Worm (Caenorhabditis elegans) whole organism, L4 larva: ENCODE measurements around the gene sre-3.

ENCODE experiments used
- F10B5.3 ChIP-seq: sonication (generic microtip); optimal IDR thresholded peaks from 2 replicates; lab custom pipeline; 2016; ENCODE audit warnings: mild to moderate bottlenecking, missing genetic modification characterization, missing compliant biosample characterization
- F49E8.2 ChIP-seq: sonication (generic microtip); optimal IDR thresholded peaks from 2 replicates; lab custom pipeline; 2016; ENCODE audit warnings: missing compliant biosample characterization, mild to moderate bottlenecking, missing genetic modification characterization, borderline replicate concordance
- R02D3.7 ChIP-seq: fragments of 150-350 bp; sonication (generic microtip); optimal IDR thresholded peaks from 3 replicates; lab custom pipeline; 2014; ENCODE audit warnings: missing biosample characterization, missing genetic modification characterization
- T20F7.1 ChIP-seq: fragments of 200-800 bp; sonication (Bioruptor generic); optimal IDR thresholded peaks from 2 replicates; lab custom pipeline; 2018; ENCODE audit warnings: mild to moderate bottlenecking, missing genetic modification characterization, missing compliant biosample characterization
- Y48G9A.11 ChIP-seq: fragments of 200-800 bp; sonication (Bioruptor generic); IDR thresholded peaks from 2 replicates; pipeline ENCODE4 v1.3.6; 2022; ENCODE audit warnings: missing genetic modification reagents, missing genetic modification characterization, missing compliant biosample characterization
- Y5F2A.4 ChIP-seq: fragments of 200-800 bp; sonication (Bioruptor generic); optimal IDR thresholded peaks from 2 replicates; lab custom pipeline; 2018; ENCODE audit warnings: mild to moderate bottlenecking, missing genetic modification characterization, missing compliant biosample characterization
- aha-1 ChIP-seq: fragments of 150-350 bp; peaks from one replicate; lab custom pipeline; 2014; ENCODE audit warnings: missing biosample characterization, missing genetic modification characterization
- cey-2 ChIP-seq: sonication (generic microtip); optimal IDR thresholded peaks from 3 replicates; lab custom pipeline; 2017; ENCODE audit warnings: missing genetic modification characterization, mild to moderate bottlenecking, missing compliant biosample characterization, antibody characterized with exemption, borderline replicate concordance; ENCODE audit not compliant: insufficient read depth
- ctbp-1 ChIP-seq: fragments of 200-800 bp; sonication (Bioruptor generic); IDR thresholded peaks from 2 replicates; pipeline ENCODE4 v1.3.6; 2022; ENCODE audit warnings: missing genetic modification reagents, missing genetic modification characterization, missing compliant biosample characterization
- daf-8 ChIP-seq: fragments of 200-800 bp; sonication (Bioruptor generic); IDR thresholded peaks from 2 replicates; pipeline ENCODE4 v1.3.6; 2022; ENCODE audit warnings: missing genetic modification characterization, missing compliant biosample characterization
- dmd-6 ChIP-seq: fragments of 200-800 bp; sonication (Bioruptor generic); IDR thresholded peaks from 2 replicates; pipeline ENCODE4 v1.3.6; 2022; ENCODE audit warnings: missing genetic modification reagents, missing genetic modification characterization, missing compliant biosample characterization
- dmd-8 ChIP-seq: fragments of 200-800 bp; sonication (Bioruptor generic); IDR thresholded peaks from 2 replicates; pipeline ENCODE4 v1.3.6; 2022; ENCODE audit warnings: missing genetic modification characterization, missing compliant biosample characterization
- dve-1 ChIP-seq: sonication (generic microtip); optimal IDR thresholded peaks from 2 replicates; lab custom pipeline; 2017; ENCODE audit warnings: antibody characterized with exemption, mild to moderate bottlenecking, missing genetic modification characterization, missing compliant biosample characterization; ENCODE audit not compliant: insufficient read depth
- egl-43 ChIP-seq: fragments of 200-800 bp; sonication (Bioruptor generic); IDR thresholded peaks from 2 replicates; pipeline ENCODE4 v1.3.6; 2022; ENCODE audit warnings: missing genetic modification reagents, missing genetic modification characterization, missing compliant biosample characterization
- lim-7 ChIP-seq: fragments of 200-800 bp; sonication (Bioruptor generic); IDR thresholded peaks from 2 replicates; pipeline ENCODE4 v1.3.6; 2022; ENCODE audit warnings: missing genetic modification characterization, missing compliant biosample characterization
- lin-15B ChIP-seq: fragments of 150-350 bp; sonication (generic microtip); optimal IDR thresholded peaks from 3 replicates; lab custom pipeline; 2014; ENCODE audit warnings: missing biosample characterization, missing genetic modification characterization
- lin-29 ChIP-seq: fragments of 200-800 bp; sonication (Bioruptor generic); IDR thresholded peaks from 2 replicates; pipeline ENCODE4 v1.3.6; 2022; ENCODE audit warnings: missing genetic modification reagents, missing genetic modification characterization, missing compliant biosample characterization
- lin-38 ChIP-seq: fragments of 200-800 bp; sonication (Bioruptor generic); IDR thresholded peaks from 2 replicates; pipeline ENCODE4 v1.3.6; 2022; ENCODE audit warnings: missing genetic modification reagents, missing genetic modification characterization, missing compliant biosample characterization
- lin-39 ChIP-seq: fragments of 150-350 bp; optimal IDR thresholded peaks from 2 replicates; lab custom pipeline; 2014; ENCODE audit warnings: missing biosample characterization, missing genetic modification reagents, missing genetic modification characterization
- lsy-2 ChIP-seq, 2 experiments: fragments of 150-350 bp in 1 of 2; sonication (generic microtip) in 1 of 2; optimal IDR thresholded peaks; 2 replicates each; lab custom pipeline; 2014 to 2017; ENCODE audit warnings: missing biosample characterization in 2 of 2, missing genetic modification characterization in 2 of 2
- madf-5 ChIP-seq, 2 experiments: fragments of 200-800 bp; sonication (Bioruptor generic); IDR thresholded peaks; 2 replicates each; pipeline ENCODE4 v1.3.6; 2022; ENCODE audit warnings: missing compliant biosample characterization in 2 of 2, missing genetic modification characterization in 2 of 2
- mep-1 ChIP-seq: fragments of 150-350 bp; sonication (generic microtip); optimal IDR thresholded peaks from 3 replicates; lab custom pipeline; 2014; ENCODE audit warnings: missing biosample characterization, missing genetic modification characterization
- mes-2 ChIP-seq: sonication (generic microtip); optimal IDR thresholded peaks from 2 replicates; lab custom pipeline; 2016; ENCODE audit warnings: missing genotype, mild to moderate bottlenecking, missing genetic modification characterization, missing compliant biosample characterization; ENCODE audit not compliant: poor library complexity, severe bottlenecking
- nhr-111 ChIP-seq: fragments of 200-800 bp; sonication (Bioruptor generic); optimal IDR thresholded peaks from 2 replicates; lab custom pipeline; 2018; ENCODE audit warnings: mild to moderate bottlenecking, missing genetic modification characterization, missing compliant biosample characterization
- nhr-237 ChIP-seq: sonication (generic microtip); optimal IDR thresholded peaks from 2 replicates; lab custom pipeline; 2017; ENCODE audit warnings: missing biosample characterization, missing genetic modification characterization
- nhr-28 ChIP-seq: fragments of 150-350 bp; optimal IDR thresholded peaks from 2 replicates; lab custom pipeline; 2014; ENCODE audit warnings: missing biosample characterization, missing genetic modification characterization
- nhr-41 ChIP-seq: fragments of 200-800 bp; sonication (Bioruptor generic); IDR thresholded peaks from 2 replicates; pipeline ENCODE4 v1.3.6; 2022; ENCODE audit warnings: missing genetic modification reagents, missing genetic modification characterization, missing compliant biosample characterization
- nhr-77 ChIP-seq: fragments of 150-350 bp; optimal IDR thresholded peaks from 2 replicates; lab custom pipeline; 2014; ENCODE audit warnings: missing biosample characterization, missing genetic modification characterization
- php-3 ChIP-seq: fragments of 200-800 bp; sonication (Bioruptor generic); IDR thresholded peaks from 2 replicates; pipeline ENCODE4 v1.3.6; 2022; ENCODE audit warnings: missing genetic modification reagents, missing genetic modification characterization, missing compliant biosample characterization
- set-16 ChIP-seq: fragments of 200-800 bp; sonication (Bioruptor generic); IDR thresholded peaks from 2 replicates; pipeline ENCODE4 v1.3.6; 2022; ENCODE audit warnings: missing genetic modification reagents, missing genetic modification characterization, missing compliant biosample characterization
- snpc-1.2 ChIP-seq: fragments of 200-800 bp; sonication (Bioruptor generic); IDR thresholded peaks from 2 replicates; pipeline ENCODE4 v1.3.6; 2022; ENCODE audit warnings: missing genetic modification reagents, missing genetic modification characterization, missing compliant biosample characterization
- snpc-4 ChIP-seq: fragments of 150-350 bp; optimal IDR thresholded peaks from 2 replicates; lab custom pipeline; 2014; ENCODE audit warnings: missing biosample characterization, missing genetic modification characterization
- spr-3 ChIP-seq: fragments of 200-800 bp; sonication (Bioruptor generic); optimal IDR thresholded peaks from 2 replicates; lab custom pipeline; 2018; ENCODE audit warnings: mild to moderate bottlenecking, missing genetic modification characterization, missing compliant biosample characterization
- tag-97 ChIP-seq: fragments of 200-800 bp; sonication (Bioruptor generic); IDR thresholded peaks from 2 replicates; pipeline ENCODE4 v1.3.6; 2022; ENCODE audit warnings: missing genetic modification characterization, missing compliant biosample characterization
- unc-130 ChIP-seq: sonication (generic microtip); optimal IDR thresholded peaks from 2 replicates; lab custom pipeline; 2016; ENCODE audit warnings: missing genetic modification reagents, missing genetic modification characterization, missing compliant biosample characterization
- unc-62 ChIP-seq, 3 experiments: fragments of 150-350 bp in 1 of 3; sonication (generic microtip); optimal IDR thresholded peaks in 2 of 3; peaks in 1 of 3; 1 replicate in 1 of 3; 2 replicates in 2 of 3; lab custom pipeline; 2014 to 2017; ENCODE audit warnings: missing biosample characterization in 3 of 3, missing genetic modification characterization in 3 of 3, missing genetic modification reagents in 3 of 3, missing genotype in 1 of 3
- zfp-2 ChIP-seq: sonication (generic microtip); optimal IDR thresholded peaks from 2 replicates; lab custom pipeline; 2016; ENCODE audit warnings: mild to moderate bottlenecking, missing genetic modification characterization, missing compliant biosample characterization
- zfp-3 ChIP-seq: fragments of 200-800 bp; sonication (Bioruptor generic); conservative IDR thresholded peaks from 2 replicates; pipeline ENCODE4 v1.3.6; 2022; ENCODE audit warnings: missing genetic modification reagents, missing genetic modification characterization, missing compliant biosample characterization
- zip-11 ChIP-seq: fragments of 200-800 bp; sonication (Bioruptor generic); IDR thresholded peaks from 2 replicates; pipeline ENCODE4 v1.3.6; 2022; ENCODE audit warnings: missing genetic modification characterization, missing compliant biosample characterization
- ztf-11 ChIP-seq: fragments of 150-350 bp; optimal IDR thresholded peaks from 2 replicates; lab custom pipeline; 2014; ENCODE audit warnings: missing biosample characterization, missing genetic modification characterization

Gene sre-3

ce11 chrII:7353027-7353426 lies 32.5 kb upstream of the sre-3 start:
- TF ChIP-seq lin-38 (GFP tag; lab: Robert Waterston, UW) (peak; percentile 69), aha-1 (tag; lab: Kevin White, UChicago) (no peak), egl-43 (GFP tag; lab: Robert Waterston, UW) (peak; percentile 58; the same call in 1 of the 2 replicates), snpc-1.2 (GFP tag; lab: Robert Waterston, UW) (peak; percentile 48; the same call in 1 of the 2 replicates), php-3 (GFP tag; lab: Robert Waterston, UW) (0 out of 2 replicates have a peak, but pooled peaks have one; percentile 50), daf-8 (GFP tag; lab: Robert Waterston, UW) (no peak), T20F7.1 (GFP tag; lab: Kevin White, UChicago) (no peak), unc-130 (GFP tag; lab: Kevin White, UChicago) (peak; percentile 55), Y48G9A.11 (GFP tag; lab: Robert Waterston, UW) (peak; percentile 91), dmd-8 (GFP tag; lab: Robert Waterston, UW) (0 out of 2 replicates have a peak, but pooled peaks have one; percentile 54), lim-7 (GFP tag; lab: Robert Waterston, UW) (peak; percentile 52; the same call in 1 of the 2 replicates), spr-3 (no peak), F49E8.2 (tag; lab: Kevin White, UChicago) (peak; percentile 57), mes-2 (tag; lab: Kevin White, UChicago) (peak; percentile 15), snpc-4 (tag; lab: Kevin White, UChicago) (no peak)
- TF ChIP-seq, all 104 proteins: peak for 10

- TF ChIP-seq snpc-4 (tag; lab: Kevin White, UChicago) (no peak), nhr-28 (tag; lab: Kevin White, UChicago) (no peak), ztf-11 (tag; lab: Kevin White, UChicago) (no peak), unc-62 (GFP tag; optimal IDR thresholded peaks at IDR 0.05 in 1 of 2; lab: Kevin White, UChicago) (peak in 1 of 2 experiments; percentile 51), unc-62 (tag; optimal IDR thresholded peaks at IDR 0.05; lab: Kevin White, UChicago) (no peak)
These were observed 29.2 kb upstream of the sre-3 start, which contains the start of gene haf-2 for ce11 chrII:7356326-7356725. Gene haf-2, minus strand, starts transcription at chrII:7356426.

ce11 chrII:7356773-7357172 lies 28.8 kb upstream of the sre-3 start:
- TF ChIP-seq mep-1 (tag; lab: Kevin White, UChicago), result no peak
- TF ChIP-seq madf-5 (GFP tag; IDR thresholded peaks at IDR 0.05; lab: Robert Waterston, UW), result no peak
- no peak for TF ChIP-seq lin-15B
- no peak for TF ChIP-seq dmd-6 (GFP tag; lab: Robert Waterston, UW)
- no peak for TF ChIP-seq php-3 (GFP tag; lab: Robert Waterston, UW)
- TF ChIP-seq F10B5.3 (tag; lab: Kevin White, UChicago), result no peak
- TF ChIP-seq nhr-77 (tag; lab: Kevin White, UChicago), result no peak
- no peak for TF ChIP-seq set-16
- TF ChIP-seq unc-130 (GFP tag; lab: Kevin White, UChicago), result no peak
- no peak for TF ChIP-seq nhr-41 (GFP tag; lab: Robert Waterston, UW)
- TF ChIP-seq zfp-3, result no peak
- TF ChIP-seq mes-2 (tag; lab: Kevin White, UChicago), result peak; percentile 57
- no peak for TF ChIP-seq tag-97
- TF ChIP-seq nhr-111 (GFP tag; lab: Kevin White, UChicago), result no peak
- peak; percentile 91 for TF ChIP-seq T20F7.1 (GFP tag; lab: Kevin White, UChicago)
- TF ChIP-seq egl-43 (GFP tag; lab: Robert Waterston, UW), result no peak
- no peak for TF ChIP-seq nhr-28 (tag; lab: Kevin White, UChicago)
- no peak for TF ChIP-seq Y5F2A.4
- no peak for TF ChIP-seq ctbp-1 (GFP tag; lab: Robert Waterston, UW)
- TF ChIP-seq cey-2 (tag; lab: Kevin White, UChicago), result no peak
- peak; percentile 63 for TF ChIP-seq R02D3.7 (tag; lab: Kevin White, UChicago)
- TF ChIP-seq nhr-237 (tag; lab: Kevin White, UChicago), result no peak
- TF ChIP-seq daf-8 (GFP tag; lab: Robert Waterston, UW), result no peak
- no peak for TF ChIP-seq lin-39 (tag; lab: Kevin White, UChicago)
- no peak for TF ChIP-seq dve-1 (tag; lab: Kevin White, UChicago)
- no peak for TF ChIP-seq lin-29 (GFP tag; lab: Robert Waterston, UW)
- no peak for TF ChIP-seq zip-11 (GFP tag; lab: Robert Waterston, UW)
- TF ChIP-seq lsy-2 (tag; optimal IDR thresholded peaks at IDR 0.05; lab: Kevin White, UChicago), result peak in 1 of 2 experiments; percentile 69
- TF ChIP-seq Y48G9A.11 (GFP tag; lab: Robert Waterston, UW), result peak; percentile 99
- no peak for TF ChIP-seq zfp-2 (tag; lab: Kevin White, UChicago)
- peak; percentile 53 for TF ChIP-seq aha-1 (tag; lab: Kevin White, UChicago)
